Worm (Caenorhabditis elegans): ENCODE measurements around the gene F37A8.1.
"Not testable (repeated sequence)": the region's sequence is repeated elsewhere in the genome, so short reads cannot be mapped to it uniquely, and the experiment has no call there.

Gene F37A8.1

DNA sequence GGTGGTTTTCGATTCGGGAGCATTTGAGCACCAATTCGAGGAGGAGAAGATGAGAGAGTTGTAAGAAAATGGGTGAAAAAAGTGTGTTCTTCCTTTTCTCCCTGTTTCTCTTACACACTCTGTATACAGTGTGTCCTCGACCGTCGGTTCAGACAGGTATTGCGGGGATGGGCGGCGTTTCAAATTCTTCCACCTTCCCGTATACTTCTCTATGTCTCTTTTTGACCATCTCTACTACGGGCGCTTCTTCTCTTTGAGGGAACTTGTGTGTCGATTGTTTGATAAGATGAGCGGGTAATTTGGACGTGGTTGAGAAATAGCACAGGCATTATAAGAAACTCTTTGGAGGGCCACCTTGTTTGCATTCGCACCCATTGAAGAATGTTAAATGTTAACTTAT is 40.6 kb upstream of the F37A8.1 start (continued):
- TF ChIP-seq lin-38 (GFP tag; IDR thresholded peaks at IDR 0.05) (no peak), lin-39 (tag; optimal IDR thresholded peaks at IDR 0.05) (no peak), dmd-9 (GFP tag; IDR thresholded peaks at IDR 0.05) (no peak), R02D3.7 (tag; optimal IDR thresholded peaks at IDR 0.05) (no peak), pha-4 (GFP tag; IDR thresholded peaks at IDR 0.05) (no peak), pha-4 (tag; optimal IDR thresholded peaks at IDR 0.05) (peak; percentile 13), ceh-20 (GFP tag; IDR thresholded peaks at IDR 0.05) (no peak), nhr-6 (tag; optimal IDR thresholded peaks at IDR 0.05) (peak; percentile 44), rbr-2 (tag; optimal IDR thresholded peaks at IDR 0.05) (no peak), nhr-77 (tag; optimal IDR thresholded peaks at IDR 0.05) (peak; percentile 78), F49E8.2 (tag; optimal IDR thresholded peaks at IDR 0.05; ENCODE audit: borderline replicate concordance) (no peak), daf-8 (GFP tag; IDR thresholded peaks at IDR 0.05) (no peak), dmd-6 (GFP tag; IDR thresholded peaks at IDR 0.05) (peak; percentile 41; the same call in 1 of the 2 replicates), mxl-2 (GFP tag; conservative IDR thresholded peaks at IDR 0.05) (no peak), nhr-76 (tag; optimal IDR thresholded peaks at IDR 0.05) (no peak), F10B5.3 (tag; optimal IDR thresholded peaks at IDR 0.05) (no peak), sdz-12 (GFP tag; optimal IDR thresholded peaks at IDR 0.05) (no peak), Y5F2A.4 (GFP tag; optimal IDR thresholded peaks at IDR 0.05) (no peak), attf-4 (tag; optimal IDR thresholded peaks at IDR 0.05) (no peak), php-3 (GFP tag; IDR thresholded peaks at IDR 0.05) (no peak), fkh-10 (GFP tag; optimal IDR thresholded peaks at IDR 0.05) (no peak), mxl-3 (GFP tag; optimal IDR thresholded peaks at IDR 0.05) (no peak), mdl-1 (tag; optimal IDR thresholded peaks at IDR 0.05) (no peak), zip-11 (GFP tag; IDR thresholded peaks at IDR 0.05) (no peak), aha-1 (tag) (peak; percentile 2), spr-3 (GFP tag; optimal IDR thresholded peaks at IDR 0.05) (no peak)

DNA sequence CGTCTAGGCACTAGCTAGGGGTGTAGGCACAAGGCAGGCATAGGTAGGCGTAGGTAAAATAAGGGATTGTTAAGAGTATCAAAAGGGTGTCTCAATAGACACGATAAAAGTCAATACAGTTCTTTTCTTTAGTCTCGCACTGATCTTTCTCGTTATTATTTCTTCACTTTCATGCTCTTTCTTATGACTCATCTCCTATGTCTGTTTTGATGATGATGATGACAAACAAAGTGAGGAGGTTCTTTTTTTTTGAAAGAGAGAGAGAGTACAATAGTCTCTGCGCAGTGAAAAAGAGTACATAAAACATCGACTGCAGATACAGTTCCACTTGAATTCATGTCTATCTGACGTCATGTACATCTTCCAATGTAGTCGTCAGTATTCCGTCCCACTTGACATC is 38.3 kb upstream of the F37A8.1 start:
- TF ChIP-seq dve-1 (tag; optimal IDR thresholded peaks at IDR 0.05; ENCODE audit: insufficient read depth): peak; percentile 15
- TF ChIP-seq aha-1 (tag): peak; percentile 77
- peak; percentile 32 for TF ChIP-seq nhr-6 (tag; optimal IDR thresholded peaks at IDR 0.05)
- TF ChIP-seq pha-4 (GFP tag; IDR thresholded peaks at IDR 0.05): no peak
- peak; percentile 33 for TF ChIP-seq pha-4 (tag; optimal IDR thresholded peaks at IDR 0.05)
- TF ChIP-seq sdz-12 (GFP tag; optimal IDR thresholded peaks at IDR 0.05): no peak
- TF ChIP-seq zip-11 (GFP tag; IDR thresholded peaks at IDR 0.05): no peak
- no peak for TF ChIP-seq T26A8.4 (GFP tag; IDR thresholded peaks at IDR 0.05)

DNA sequence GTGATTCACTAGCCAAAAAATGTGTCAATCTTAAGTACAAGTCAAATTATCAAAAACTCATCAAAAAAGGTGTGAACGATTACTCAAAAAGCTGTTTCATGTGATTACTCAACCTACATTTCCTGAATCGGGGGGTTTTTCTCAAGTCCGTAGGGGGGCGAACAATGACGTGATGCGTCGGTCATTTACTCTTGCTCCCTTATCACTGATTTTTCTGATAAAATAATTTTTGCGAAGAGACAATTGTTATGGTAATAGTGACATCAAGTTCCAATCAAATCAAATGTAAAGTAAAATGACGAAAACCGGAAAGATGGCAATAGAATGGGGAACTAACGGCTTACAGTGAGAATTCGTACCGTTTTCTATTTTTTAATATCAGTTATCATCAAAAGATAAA is 34.2 kb upstream of the F37A8.1 start:
- TF ChIP-seq arid-1 (GFP tag; conservative IDR thresholded peaks at IDR 0.05) (no peak), pqm-1 (tag; optimal IDR thresholded peaks at IDR 0.05) (peak; percentile 51), nhr-77 (tag; optimal IDR thresholded peaks at IDR 0.05) (peak; percentile 36), aha-1 (tag) (peak; percentile 69), daf-16 (GFP tag; optimal IDR thresholded peaks at IDR 0.05) (no peak), daf-16 (tag; optimal IDR thresholded peaks at IDR 0.05) (peak; percentile 22), mdt-29 (GFP tag; IDR thresholded peaks at IDR 0.05) (no peak), jun-1 (tag; optimal IDR thresholded peaks at IDR 0.05) (no peak), dmd-6 (GFP tag; IDR thresholded peaks at IDR 0.05) (peak; percentile 29; the same call in 1 of the 2 replicates), nhr-28 (tag; optimal IDR thresholded peaks at IDR 0.05) (peak; percentile 62), F49E8.2 (tag; optimal IDR thresholded peaks at IDR 0.05; ENCODE audit: borderline replicate concordance) (no peak), F44E2.7 (GFP tag; IDR thresholded peaks at IDR 0.05) (no peak)

DNA sequence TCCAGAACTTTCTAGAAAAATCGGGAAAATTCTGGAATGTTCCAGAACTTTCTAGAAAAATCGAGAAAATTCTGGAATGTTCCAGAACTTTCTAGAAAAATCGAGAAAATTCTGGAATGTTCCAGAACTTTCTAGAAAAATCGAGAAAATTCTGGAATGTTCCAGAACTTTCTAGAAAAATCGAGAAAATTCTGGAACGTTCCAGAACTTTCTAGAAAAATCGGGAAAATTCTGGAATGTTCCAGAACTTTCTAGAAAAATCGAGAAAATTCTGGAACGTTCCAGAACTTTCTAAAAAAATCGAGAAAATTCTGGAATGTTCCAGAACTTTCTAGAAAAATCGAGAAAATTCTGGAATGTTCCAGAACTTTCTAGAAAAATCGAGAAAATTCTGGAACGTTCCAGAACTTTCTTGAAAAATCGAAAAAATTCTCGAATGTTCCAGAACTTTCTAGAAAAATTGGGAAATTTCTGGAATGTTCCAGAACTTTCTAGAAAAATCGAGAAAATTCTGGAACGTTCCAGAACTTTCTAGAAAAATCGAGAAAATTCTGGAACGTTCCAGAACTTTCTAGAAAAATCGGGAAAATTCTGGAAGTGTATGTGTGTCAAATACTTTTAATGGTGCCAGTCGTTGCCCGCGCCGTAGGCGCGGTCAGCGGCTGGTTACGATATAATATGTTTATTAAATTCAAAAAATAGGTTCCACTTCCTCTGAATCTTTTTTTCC is 31.0 kb upstream of the F37A8.1 start:
- peak; percentile 72; the same call in 1 of the 2 replicates for TF ChIP-seq D1046.2 (GFP tag; IDR thresholded peaks at IDR 0.05)
- peak; percentile 74 for TF ChIP-seq vab-7 (GFP tag; IDR thresholded peaks at IDR 0.05)
- 0 out of 2 replicates have a peak, but pooled peaks have one; percentile 76 for TF ChIP-seq F44E2.7 (GFP tag; IDR thresholded peaks at IDR 0.05)
- TF ChIP-seq Y75B8A.6 (GFP tag; IDR thresholded peaks at IDR 0.05): peak; percentile 92; the same call in 1 of the 2 replicates
- 0 out of 2 replicates have a peak, but pooled peaks have one; percentile 46 for TF ChIP-seq php-3 (GFP tag; IDR thresholded peaks at IDR 0.05)
- TF ChIP-seq lim-7 (GFP tag; IDR thresholded peaks at IDR 0.05): peak; percentile 86
- peak; percentile 92 for TF ChIP-seq Y105C5A.15 (GFP tag; IDR thresholded peaks at IDR 0.05)
- peak; percentile 25; the same call in 1 of the 2 replicates for TF ChIP-seq dmd-6 (GFP tag; IDR thresholded peaks at IDR 0.05)
- peak; percentile 93; the same call in 1 of the 2 replicates for TF ChIP-seq ceh-44 (GFP tag; IDR thresholded peaks at IDR 0.05)
- TF ChIP-seq lin-38 (GFP tag; IDR thresholded peaks at IDR 0.05): peak; percentile 65; the same call in 1 of the 2 replicates
- peak; percentile 44 to 91; a peak in 2 of 4 replicates for TF ChIP-seq madf-5 (GFP tag; IDR thresholded peaks at IDR 0.05)
- peak; percentile 74 for TF ChIP-seq pha-4 (GFP tag; IDR thresholded peaks at IDR 0.05)
- TF ChIP-seq pha-4 (tag; optimal IDR thresholded peaks at IDR 0.05): not testable (repeated sequence)
- peak; percentile 72 for TF ChIP-seq zfp-3 (GFP tag; conservative IDR thresholded peaks at IDR 0.05)
- peak; percentile 98 for TF ChIP-seq mdt-29 (GFP tag; IDR thresholded peaks at IDR 0.05)
- peak; percentile 48; the same call in 1 of the 2 replicates for TF ChIP-seq egl-43 (GFP tag; IDR thresholded peaks at IDR 0.05)

All from whole organism, L4 larva.